Fruit fly (Drosophila melanogaster): ENCODE data around the gene CG4496.

CG4496 gene

DNA sequence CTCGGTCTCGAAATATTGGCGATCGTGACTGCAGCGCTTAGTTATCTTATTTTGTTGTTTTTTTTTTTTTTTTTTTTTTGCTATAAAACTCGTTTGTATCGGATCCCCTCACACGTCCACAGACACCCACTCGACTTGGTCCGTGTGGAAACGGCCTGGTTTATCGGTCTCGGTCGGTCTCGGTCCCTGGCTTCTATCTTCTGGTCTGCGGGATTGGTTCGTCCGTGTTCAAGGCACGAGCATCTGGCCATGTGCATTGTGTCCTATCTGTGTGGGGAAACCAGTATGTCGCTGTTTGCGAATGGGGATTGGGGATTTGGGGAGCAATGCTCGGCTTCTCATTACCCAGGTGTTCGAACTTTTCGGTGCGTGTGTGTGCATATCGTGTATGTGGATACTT, at the start of gene CG4496:
Gene CG4496 (minus strand): TSS at position 337 of the 400 bp plus-strand sequence.
- TF ChIP-seq CG4318 (GFP tag; optimal IDR thresholded peaks at IDR 0.05) (no peak), achi (GFP tag; optimal IDR thresholded peaks at IDR 0.05) (peak; percentile 44), salr (GFP tag; optimal IDR thresholded peaks at IDR 0.05) (peak; percentile 5 to 49), CG11294 (GFP tag; IDR thresholded peaks at IDR 0.05) (0 out of 2 replicates have a peak, but pooled peaks have one; percentile 12), Gug (GFP tag; IDR thresholded peaks at IDR 0.05) (no peak), CG8119 (GFP tag; IDR thresholded peaks at IDR 0.05) (peak; percentile 81), CG6163 (GFP tag; IDR thresholded peaks at IDR 0.05) (peak; percentile 65; the same call in 2 of the 3 replicates), CG6792 (GFP tag; optimal IDR thresholded peaks at IDR 0.05) (peak; percentile 3), CG6854 (GFP tag; optimal IDR thresholded peaks at IDR 0.05) (peak; percentile 19), CG1621 (tag; optimal IDR thresholded peaks at IDR 0.05) (peak; percentile 89), Eip93F (GFP tag; optimal IDR thresholded peaks at IDR 0.05) (no peak), CG10631 (GFP tag; optimal IDR thresholded peaks at IDR 0.05) (peak; percentile 26), OdsH (GFP tag; optimal IDR thresholded peaks at IDR 0.05) (peak; percentile 25), Eip75B (GFP tag; optimal IDR thresholded peaks at IDR 0.05) (peak; percentile 42), CG11902 (GFP tag; optimal IDR thresholded peaks at IDR 0.05) (no peak), fkh (GFP tag; optimal IDR thresholded peaks at IDR 0.05) (no peak), CG3032 (tag; optimal IDR thresholded peaks at IDR 0.05) (no peak), CG31627 (GFP tag; optimal IDR thresholded peaks at IDR 0.05) (no peak), Hr4 (GFP tag; optimal IDR thresholded peaks at IDR 0.05) (no peak), Eip78C (GFP tag) (peak; percentile 81), Lpt (GFP tag; optimal IDR thresholded peaks at IDR 0.05) (peak; percentile 74), Met (GFP tag; optimal IDR thresholded peaks at IDR 0.05) (no peak), CG3919 (GFP tag; optimal IDR thresholded peaks at IDR 0.05) (peak; percentile 57), CG32006 (GFP tag; optimal IDR thresholded peaks at IDR 0.05) (no peak), fd85E (GFP tag; optimal IDR thresholded peaks at IDR 0.05) (no peak), CG6276 (GFP tag; optimal IDR thresholded peaks at IDR 0.05) (peak; percentile 29), vri (GFP tag; optimal IDR thresholded peaks at IDR 0.05) (no peak), fd59A (GFP tag; optimal IDR thresholded peaks at IDR 0.05) (peak; percentile 39), Sox102F (GFP tag; optimal IDR thresholded peaks at IDR 0.05) (no peak), CG6808 (GFP tag; optimal IDR thresholded peaks at IDR 0.05) (peak; percentile 7), svp (GFP tag) (no peak), spab (GFP tag; optimal IDR thresholded peaks at IDR 0.05) (peak; percentile 29), Smox (GFP tag; optimal IDR thresholded peaks at IDR 0.05) (no peak), lz (GFP tag; optimal IDR thresholded peaks at IDR 0.05) (no peak), acj6 (GFP tag; optimal IDR thresholded peaks at IDR 0.05) (peak; percentile 3), topi (GFP tag; optimal IDR thresholded peaks at IDR 0.05) (no peak), CG8319 (GFP tag; optimal IDR thresholded peaks at IDR 0.05) (no peak), Blimp-1 (GFP tag; optimal IDR thresholded peaks at IDR 0.05) (no peak), CG9139 (GFP tag; optimal IDR thresholded peaks at IDR 0.05) (peak; percentile 57), CG8632 (GFP tag; optimal IDR thresholded peaks at IDR 0.05) (no peak), ss (GFP tag; optimal IDR thresholded peaks at IDR 0.05) (peak; percentile 78 to 92), dac (GFP tag; optimal IDR thresholded peaks at IDR 0.05) (no peak), Ets21C (GFP tag; optimal IDR thresholded peaks at IDR 0.05) (no peak), CG16779 (tag; optimal IDR thresholded peaks at IDR 0.05) (peak; percentile 65), Ets96B (tag; optimal IDR thresholded peaks at IDR 0.05) (peak; percentile 56), net (GFP tag; optimal IDR thresholded peaks at IDR 0.05) (peak; percentile 28), CG15336 (GFP tag; IDR thresholded peaks at IDR 0.05) (peak; percentile 56), CG10669 (GFP tag; optimal IDR thresholded peaks at IDR 0.05) (no peak), esn (GFP tag; optimal IDR thresholded peaks at IDR 0.05) (no peak), CG34406 (GFP tag; optimal IDR thresholded peaks at IDR 0.05) (no peak), cyc (GFP tag; optimal IDR thresholded peaks at IDR 0.05) (no peak), CG7368 (GFP tag; optimal IDR thresholded peaks at IDR 0.05) (no peak), pdm3 (GFP tag; optimal IDR thresholded peaks at IDR 0.05) (peak; percentile 32)
